Worm (Caenorhabditis elegans) whole organism, L4/young adult: ENCODE measurements around the gene C02H6.1.

Source experiments
- W03F9.2 ChIP-seq: fragments of 150-350 bp; optimal IDR thresholded peaks from 2 replicates; lab custom pipeline; 2014; ENCODE audit warnings: missing biosample characterization, missing genetic modification characterization
- him-1 ChIP-seq: sonication (generic microtip); optimal IDR thresholded peaks from 2 replicates; lab custom pipeline; 2016; ENCODE audit warnings: missing genotype, missing genetic modification reagents, missing genetic modification characterization, missing compliant biosample characterization

DNA sequence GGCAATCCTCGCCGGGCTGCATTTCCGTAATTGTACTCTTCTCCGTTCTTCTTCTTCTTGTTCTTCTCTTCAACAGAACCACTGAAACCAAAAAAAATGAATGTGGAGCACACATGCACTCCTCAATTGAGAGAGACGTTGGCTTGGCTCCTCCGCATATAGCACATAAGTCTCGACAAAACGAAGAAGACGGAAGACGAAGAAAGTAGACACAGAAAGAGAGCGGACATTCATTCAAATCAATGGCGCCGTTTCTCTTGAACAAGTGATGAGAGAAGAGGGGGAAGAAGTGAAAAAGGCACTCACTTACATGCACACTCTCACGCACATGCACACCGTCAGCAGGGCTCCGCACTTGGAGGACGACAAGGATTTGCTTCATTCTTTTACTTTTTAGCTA is 47.9 kb upstream of the C02H6.1 start, which contains the start of gene F25E5.9:
- no peak for TF ChIP-seq him-1 (tag; lab: Kevin White, UChicago)
- no peak for TF ChIP-seq W03F9.2 (tag; lab: Kevin White, UChicago)
